Worm (Caenorhabditis elegans): Measurements from ENCODE around the gene nhr-140.

The nhr-140 gene

DNA sequence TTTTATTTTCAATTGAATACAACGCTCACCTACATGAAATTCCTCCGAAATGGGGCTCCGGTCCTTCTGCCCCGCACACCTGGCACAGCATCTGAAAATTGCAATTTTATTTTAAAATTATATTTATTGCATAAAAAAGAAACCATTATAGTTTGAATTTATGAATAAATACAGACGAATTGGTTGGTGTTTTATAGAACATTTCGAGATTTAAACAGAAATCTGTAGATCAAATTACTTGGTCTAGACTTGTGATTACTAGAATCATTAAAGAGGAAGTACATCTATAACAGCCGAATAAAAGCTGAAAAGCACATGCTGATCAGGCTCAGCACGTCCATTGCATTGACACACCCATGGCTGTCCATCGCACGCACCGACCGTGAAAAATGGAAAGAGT, 2.3 kb upstream of the nhr-140 start, which contains the start of gene nhr-162:
Gene nhr-162 (minus strand): TSS at position 101 of the 400 bp plus-strand sequence.
- TF ChIP-seq lin-39 (tag; optimal IDR thresholded peaks at IDR 0.05) (no peak), nhr-23 (tag; optimal IDR thresholded peaks at IDR 0.05) (no peak), fkh-10 (GFP tag; optimal IDR thresholded peaks at IDR 0.05) (no peak), tbx-2 (tag; optimal IDR thresholded peaks at IDR 0.05) (no peak), eor-1 (tag; optimal IDR thresholded peaks at IDR 0.05) (no peak), elt-2 (tag; optimal IDR thresholded peaks at IDR 0.05) (no peak), ztf-4 (tag; optimal IDR thresholded peaks at IDR 0.05) (no peak)

- TF ChIP-seq jun-1 (tag; optimal IDR thresholded peaks at IDR 0.05), result no peak
- TF ChIP-seq nhr-12 (tag; optimal IDR thresholded peaks at IDR 0.05), result no peak
- TF ChIP-seq nhr-43 (tag; optimal IDR thresholded peaks at IDR 0.05; ENCODE audit: poor library complexity, severe bottlenecking), result no peak
- no peak for TF ChIP-seq nhr-237 (tag; optimal IDR thresholded peaks at IDR 0.05)
- TF ChIP-seq R02D3.7 (tag; optimal IDR thresholded peaks at IDR 0.05), result no peak
- no peak for TF ChIP-seq ama-1 (optimal IDR thresholded peaks at IDR 0.05)
- TF ChIP-seq nhr-76 (tag; optimal IDR thresholded peaks at IDR 0.05), result no peak
- no peak for TF ChIP-seq unc-62 (GFP tag; optimal IDR thresholded peaks at IDR 0.05)
- no peak for TF ChIP-seq unc-39 (tag; optimal IDR thresholded peaks at IDR 0.05)
These were observed 1.8 kb downstream of the nhr-140 start, which contains the start of gene nhr-139 for ce11 chrV:6987673-6988072. Gene nhr-139, minus strand, starts transcription at chrV:6987773.

- TF ChIP-seq nhr-237 (tag; optimal IDR thresholded peaks at IDR 0.05) (no peak), nhr-28 (tag; optimal IDR thresholded peaks at IDR 0.05) (no peak), eor-1 (tag; optimal IDR thresholded peaks at IDR 0.05) (no peak), elt-1 (tag; optimal IDR thresholded peaks at IDR 0.05) (no peak), nhr-43 (tag; optimal IDR thresholded peaks at IDR 0.05; ENCODE audit: poor library complexity, severe bottlenecking) (no peak), lin-15B (tag; optimal IDR thresholded peaks at IDR 0.05) (no peak), elt-2 (tag; optimal IDR thresholded peaks at IDR 0.05) (no peak), egl-27 (tag; optimal IDR thresholded peaks at IDR 0.05) (no peak), fkh-10 (GFP tag; optimal IDR thresholded peaks at IDR 0.05) (no peak), sea-2 (GFP tag; optimal IDR thresholded peaks at IDR 0.05) (no peak), mdl-1 (tag; optimal IDR thresholded peaks at IDR 0.05) (no peak), zag-1 (tag; optimal IDR thresholded peaks at IDR 0.05) (no peak), nfya-1 (tag; optimal IDR thresholded peaks at IDR 0.05; ENCODE audit: insufficient read depth) (no peak), nhr-67 (tag; optimal IDR thresholded peaks at IDR 0.05) (no peak), snpc-4 (tag; optimal IDR thresholded peaks at IDR 0.05) (no peak), egl-5 (tag; optimal IDR thresholded peaks at IDR 0.05) (no peak), ceh-28 (tag; optimal IDR thresholded peaks at IDR 0.05) (no peak), ztf-11 (tag; optimal IDR thresholded peaks at IDR 0.05) (no peak)
These were observed 3.5 kb downstream of the nhr-140 start, which contains the start of gene nhr-163 for ce11 chrV:6985943-6986342. Gene nhr-163, minus strand, starts transcription at chrV:6986043.

ce11 chrV:6982813-6983212, 6.7 kb downstream of the nhr-140 start, which contains the start of gene nhr-161:
Gene nhr-161, minus strand, starts transcription at chrV:6982913.
- TF ChIP-seq elt-3 (tag; optimal IDR thresholded peaks at IDR 0.05) (no peak), mdl-1 (tag; optimal IDR thresholded peaks at IDR 0.05) (no peak), ZK546.5 (tag; optimal IDR thresholded peaks at IDR 0.05) (no peak), ztf-4 (tag; optimal IDR thresholded peaks at IDR 0.05) (no peak), hmg-11 (tag; optimal IDR thresholded peaks at IDR 0.05) (no peak), ama-1 (optimal IDR thresholded peaks at IDR 0.05) (no peak), skn-1 (tag; optimal IDR thresholded peaks at IDR 0.05) (no peak), lin-39 (tag; optimal IDR thresholded peaks at IDR 0.05) (no peak), ceh-16 (tag; optimal IDR thresholded peaks at IDR 0.05) (no peak), nhr-43 (tag; optimal IDR thresholded peaks at IDR 0.05; ENCODE audit: poor library complexity, severe bottlenecking) (no peak), nfya-1 (tag; optimal IDR thresholded peaks at IDR 0.05; ENCODE audit: insufficient read depth) (no peak), nhr-77 (tag; optimal IDR thresholded peaks at IDR 0.05) (no peak), pqm-1 (tag; optimal IDR thresholded peaks at IDR 0.05) (no peak), daf-12 (tag; optimal IDR thresholded peaks at IDR 0.05) (no peak), R02D3.7 (tag; optimal IDR thresholded peaks at IDR 0.05) (no peak), mml-1 (tag; optimal IDR thresholded peaks at IDR 0.05) (no peak), nhr-28 (tag; optimal IDR thresholded peaks at IDR 0.05) (no peak), elt-2 (tag; optimal IDR thresholded peaks at IDR 0.05) (no peak), ztf-11 (tag; optimal IDR thresholded peaks at IDR 0.05) (no peak)
